Worm (Caenorhabditis elegans): ENCODE measurements around the gene arrd-14.

DNA sequence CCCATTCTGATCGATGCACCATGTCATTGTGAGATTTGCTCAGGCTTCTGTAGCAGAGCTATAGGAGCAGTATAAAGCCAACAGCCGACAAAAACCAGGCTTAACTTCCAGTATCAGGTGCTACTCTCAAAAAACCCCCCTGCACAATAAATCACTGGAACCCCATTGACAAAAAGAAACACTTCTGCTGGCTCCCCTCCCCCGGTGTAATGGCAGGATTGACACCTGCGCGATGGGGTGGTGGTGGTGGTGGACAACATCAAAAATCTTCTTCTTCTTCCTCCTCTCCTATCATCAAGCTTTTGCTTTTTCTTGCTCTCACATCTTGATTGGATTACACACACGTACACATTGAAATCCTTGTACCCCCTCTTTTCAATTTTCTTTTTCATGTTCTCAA lies 37.6 kb downstream of the arrd-14 start:
- TF ChIP-seq dao-5 (tag; optimal IDR thresholded peaks at IDR 0.05) (no peak), W03F9.2 (tag; optimal IDR thresholded peaks at IDR 0.05) (no peak)

Measured in whole organism, L4/young adult.